Worm (Caenorhabditis elegans): ENCODE measurements around the gene jmjd-3.3.
"Not testable (repeated sequence)": the region's sequence is repeated elsewhere in the genome, so short reads cannot be mapped to it uniquely, and the experiment has no call there.

ce11 chrX:13431388-13431787 lies 4.8 kb upstream of the jmjd-3.3 start, which contains the start of gene C29F7.10:
- TF ChIP-seq pha-4 (tag; optimal IDR thresholded peaks at IDR 0.05); snpc-4 (tag; optimal IDR thresholded peaks at IDR 0.05); ham-2 (GFP tag; optimal IDR thresholded peaks at IDR 0.05); sptf-1 (tag; optimal IDR thresholded peaks at IDR 0.05); lin-13 (tag; optimal IDR thresholded peaks at IDR 0.05); mep-1 (tag; optimal IDR thresholded peaks at IDR 0.05); mls-2 (tag; optimal IDR thresholded peaks at IDR 0.05); unc-39 (tag; optimal IDR thresholded peaks at IDR 0.05); lin-32 (GFP tag; optimal IDR thresholded peaks at IDR 0.05); elt-3 (tag; optimal IDR thresholded peaks at IDR 0.05): not testable (repeated sequence)
